Worm (Caenorhabditis elegans) whole organism, late embryonic: ENCODE data around the gene nhr-80.
A peak's percentile ranks its signal among the peaks of the same experiment; 100 is the strongest.

ENCODE experiments used
- F13H6.1 ChIP-seq: sonication (generic microtip); optimal IDR thresholded peaks from 2 replicates; lab custom pipeline; 2016; ENCODE audit warnings: missing genetic modification characterization, missing compliant biosample characterization
- T23F11.4 ChIP-seq: fragments of 200-800 bp; sonication (Bioruptor generic); optimal IDR thresholded peaks from 2 replicates; lab custom pipeline; 2018; ENCODE audit warnings: mild to moderate bottlenecking, missing genetic modification characterization, missing compliant biosample characterization
- ahr-1 ChIP-seq: sonication (generic microtip); optimal IDR thresholded peaks from 2 replicates; lab custom pipeline; 2016; ENCODE audit warnings: missing genetic modification characterization, missing compliant biosample characterization
- ceh-2 ChIP-seq: sonication (generic microtip); optimal IDR thresholded peaks from 2 replicates; lab custom pipeline; 2016; ENCODE audit warnings: missing genotype, missing genetic modification characterization, missing compliant biosample characterization
- ceh-22 ChIP-seq: sonication (generic microtip); optimal IDR thresholded peaks from 2 replicates; lab custom pipeline; 2017; ENCODE audit warnings: missing biosample characterization, missing genetic modification characterization
- ceh-30 ChIP-seq: fragments of 150-350 bp; optimal IDR thresholded peaks from 2 replicates; lab custom pipeline; 2014; ENCODE audit warnings: missing biosample characterization, missing genetic modification characterization
- ceh-31 ChIP-seq: sonication (generic microtip); optimal IDR thresholded peaks from 2 replicates; lab custom pipeline; 2016; ENCODE audit warnings: missing genetic modification characterization, missing compliant biosample characterization
- ceh-48 ChIP-seq: sonication (generic microtip); optimal IDR thresholded peaks from 2 replicates; lab custom pipeline; 2016; ENCODE audit warnings: missing genetic modification characterization, inconsistent platforms, missing compliant biosample characterization
- ceh-6 ChIP-seq: fragments of 200-800 bp; sonication (Bioruptor generic); optimal IDR thresholded peaks from 2 replicates; lab custom pipeline; 2018; ENCODE audit warnings: mild to moderate bottlenecking, missing genetic modification characterization, missing compliant biosample characterization
- ceh-9 ChIP-seq: sonication (generic microtip); optimal IDR thresholded peaks from 2 replicates; lab custom pipeline; 2016; ENCODE audit warnings: mild to moderate bottlenecking, missing genetic modification characterization, inconsistent platforms, missing compliant biosample characterization
- dmd-4 ChIP-seq: sonication (generic microtip); optimal IDR thresholded peaks from 2 replicates; lab custom pipeline; 2016; ENCODE audit warnings: borderline replicate concordance, missing genetic modification characterization, missing compliant biosample characterization
- elt-2 ChIP-seq: sonication (generic microtip); optimal IDR thresholded peaks from 2 replicates; lab custom pipeline; 2016; ENCODE audit warnings: missing genetic modification reagents, missing genetic modification characterization, missing compliant biosample characterization
- elt-4 ChIP-seq: sonication (generic microtip); optimal IDR thresholded peaks from 2 replicates; lab custom pipeline; 2016; ENCODE audit warnings: missing genetic modification characterization, missing compliant biosample characterization
- gmeb-2 ChIP-seq: sonication (generic microtip); optimal IDR thresholded peaks from 2 replicates; lab custom pipeline; 2016; ENCODE audit warnings: missing genetic modification characterization, inconsistent platforms, missing compliant biosample characterization
- hlh-13 ChIP-seq: fragments of 200-800 bp; sonication (Bioruptor generic); optimal IDR thresholded peaks from 2 replicates; lab custom pipeline; 2018; ENCODE audit warnings: mild to moderate bottlenecking, missing genetic modification characterization, missing compliant biosample characterization
- hlh-15 ChIP-seq: sonication (generic microtip); optimal IDR thresholded peaks from 2 replicates; lab custom pipeline; 2016; ENCODE audit warnings: missing genetic modification characterization, missing compliant biosample characterization
- hlh-6 ChIP-seq: sonication (generic microtip); optimal IDR thresholded peaks from 2 replicates; lab custom pipeline; 2016; ENCODE audit warnings: missing genotype, missing genetic modification characterization, missing compliant biosample characterization
- lin-11 ChIP-seq: fragments of 200-800 bp; sonication (Bioruptor generic); optimal IDR thresholded peaks from 2 replicates; lab custom pipeline; 2018; ENCODE audit warnings: mild to moderate bottlenecking, missing genetic modification characterization, missing compliant biosample characterization
- madf-2 ChIP-seq: sonication (generic microtip); optimal IDR thresholded peaks from 2 replicates; lab custom pipeline; 2017; ENCODE audit warnings: missing genetic modification characterization, missing compliant biosample characterization
- mec-3 ChIP-seq: sonication (generic microtip); optimal IDR thresholded peaks from 2 replicates; lab custom pipeline; 2016; ENCODE audit warnings: borderline replicate concordance, missing genetic modification characterization, missing compliant biosample characterization
- nfya-1 ChIP-seq: sonication (generic microtip); optimal IDR thresholded peaks from 2 replicates; lab custom pipeline; 2017; ENCODE audit warnings: missing genetic modification characterization, mild to moderate bottlenecking, missing compliant biosample characterization, antibody characterized with exemption, moderate library complexity
- nhr-11 ChIP-seq: fragments of 150-350 bp; optimal IDR thresholded peaks from 2 replicates; lab custom pipeline; 2014; ENCODE audit warnings: missing biosample characterization, missing genetic modification characterization
- nhr-232 ChIP-seq: sonication (generic microtip); optimal IDR thresholded peaks from 2 replicates; lab custom pipeline; 2016; ENCODE audit warnings: missing genetic modification characterization, missing compliant biosample characterization
- npax-4 ChIP-seq: sonication (generic microtip); optimal IDR thresholded peaks from 2 replicates; lab custom pipeline; 2016; ENCODE audit warnings: missing genetic modification characterization, missing compliant biosample characterization
- pag-3 ChIP-seq: sonication (generic microtip); optimal IDR thresholded peaks from 2 replicates; lab custom pipeline; 2016; ENCODE audit warnings: missing compliant biosample characterization, missing genetic modification characterization, borderline replicate concordance
- pat-9 ChIP-seq: fragments of 200-800 bp; sonication (Bioruptor generic); optimal IDR thresholded peaks from 2 replicates; lab custom pipeline; 2018; ENCODE audit warnings: mild to moderate bottlenecking, missing genetic modification characterization, moderate library complexity, missing compliant biosample characterization
- pha-4 ChIP-seq: fragments of 150-350 bp; optimal IDR thresholded peaks from 2 replicates; lab custom pipeline; 2018; ENCODE audit warnings: missing biosample characterization, missing genetic modification reagents, missing genetic modification characterization
- pros-1 ChIP-seq: fragments of 150-350 bp; optimal IDR thresholded peaks from 2 replicates; lab custom pipeline; 2014; ENCODE audit warnings: missing biosample characterization, missing genetic modification reagents, missing genetic modification characterization
- sox-4 ChIP-seq: sonication (generic microtip); optimal IDR thresholded peaks from 2 replicates; lab custom pipeline; 2017; ENCODE audit warnings: mild to moderate bottlenecking, missing genetic modification characterization, inconsistent platforms, missing compliant biosample characterization
- tbx-2 ChIP-seq: sonication (generic microtip); optimal IDR thresholded peaks from 2 replicates; lab custom pipeline; 2016; ENCODE audit warnings: missing genetic modification characterization, missing compliant biosample characterization
- tbx-7 ChIP-seq: sonication (generic microtip); optimal IDR thresholded peaks from 2 replicates; lab custom pipeline; 2016; ENCODE audit warnings: missing genotype, missing genetic modification characterization, missing compliant biosample characterization
- ttx-3 ChIP-seq: sonication (generic microtip); optimal IDR thresholded peaks from 2 replicates; lab custom pipeline; 2016; ENCODE audit warnings: missing genetic modification reagents, missing genetic modification characterization, missing compliant biosample characterization
- unc-3 ChIP-seq, 2 experiments: fragments of 200-800 bp in 1 of 2; sonication (Bioruptor generic) in 1 of 2; sonication (generic microtip) in 1 of 2; conservative IDR thresholded peaks in 1 of 2; optimal IDR thresholded peaks in 1 of 2; 2 replicates each; pipeline versions ENCODE4 v1.3.6 to Lab custom; 2016 to 2022; ENCODE audit warnings: missing compliant biosample characterization in 2 of 2, missing genetic modification characterization in 2 of 2, missing genetic modification reagents in 1 of 2
- unc-55 ChIP-seq: sonication (generic microtip); optimal IDR thresholded peaks from 2 replicates; lab custom pipeline; 2017; ENCODE audit warnings: missing biosample characterization, missing genetic modification reagents, missing genetic modification characterization
- unc-86 ChIP-seq: sonication (generic microtip); optimal IDR thresholded peaks from 2 replicates; lab custom pipeline; 2016; ENCODE audit warnings: missing genetic modification characterization, missing compliant biosample characterization
- zip-5 ChIP-seq: sonication (generic microtip); optimal IDR thresholded peaks from 2 replicates; lab custom pipeline; 2016; ENCODE audit warnings: missing genetic modification characterization, missing compliant biosample characterization
- ztf-16 ChIP-seq: sonication (generic microtip); optimal IDR thresholded peaks from 2 replicates; lab custom pipeline; 2017; ENCODE audit warnings: missing genetic modification characterization, missing compliant biosample characterization

nhr-80 gene

DNA sequence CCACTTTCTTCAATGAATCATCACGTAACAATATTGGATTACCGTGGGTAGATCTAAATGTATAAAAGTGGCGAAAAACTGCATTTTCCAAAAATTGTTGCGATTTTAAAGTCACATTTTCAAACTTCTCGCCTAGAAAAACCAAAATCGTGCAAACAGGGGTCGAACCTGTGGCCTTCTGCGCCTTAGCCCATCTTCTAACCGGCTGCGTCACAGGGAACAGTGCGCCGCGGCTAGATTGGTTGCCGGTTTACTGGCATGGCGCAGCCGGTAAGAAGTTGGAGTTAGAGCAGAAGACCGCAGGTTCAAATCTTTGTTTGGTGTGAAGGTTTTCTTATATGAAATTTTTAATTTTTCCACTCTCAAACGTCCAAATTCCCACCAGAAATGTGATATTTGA lies 34.4 kb upstream of the nhr-80 start:
- TF ChIP-seq ttx-3 (no peak), elt-2 (tag; lab: Kevin White, UChicago) (no peak), hlh-15 (tag; lab: Kevin White, UChicago) (no peak), unc-3 (GFP tag; conservative IDR thresholded peaks at IDR 0.05; lab: Robert Waterston, UW) (no peak), unc-3 (tag; optimal IDR thresholded peaks at IDR 0.05; lab: Kevin White, UChicago) (no peak), zip-5 (tag; lab: Kevin White, UChicago) (no peak), hlh-6 (no peak), ceh-2 (no peak), nfya-1 (no peak), F13H6.1 (tag; lab: Kevin White, UChicago) (no peak), nhr-232 (no peak), gmeb-2 (tag; lab: Kevin White, UChicago) (no peak), ceh-48 (tag; lab: Kevin White, UChicago) (no peak)

DNA sequence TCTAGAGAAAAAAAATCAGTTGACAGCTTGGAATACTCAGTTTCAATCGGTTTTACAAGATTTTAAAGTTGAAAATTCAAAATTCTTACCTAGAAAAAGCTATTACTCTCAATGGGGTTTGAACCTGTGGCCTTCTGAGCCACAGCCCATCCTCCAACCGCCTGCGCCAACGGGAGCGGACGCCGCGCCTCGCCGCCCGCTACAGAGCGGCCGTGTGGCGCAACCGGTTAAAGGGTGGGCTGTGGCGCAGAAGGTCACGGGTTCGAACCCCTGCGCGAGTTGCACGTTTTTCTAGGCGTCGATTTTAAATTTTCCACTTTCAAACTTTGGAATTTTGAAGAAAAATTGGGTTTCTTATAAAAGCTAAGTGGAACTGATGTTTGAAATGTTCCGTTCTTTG lies 33.7 kb upstream of the nhr-80 start:
- no peak for TF ChIP-seq nhr-11
- peak; percentile 24 for TF ChIP-seq unc-86 (tag; lab: Kevin White, UChicago)

- TF ChIP-seq nhr-11 = no peak
- no peak for TF ChIP-seq ceh-31 (tag; lab: Kevin White, UChicago)
- no peak for TF ChIP-seq hlh-13 (GFP tag; lab: Kevin White, UChicago)
- TF ChIP-seq unc-3 (GFP tag; conservative IDR thresholded peaks at IDR 0.05; lab: Robert Waterston, UW) = no peak
- no peak for TF ChIP-seq unc-3 (tag; optimal IDR thresholded peaks at IDR 0.05; lab: Kevin White, UChicago)
- no peak for TF ChIP-seq madf-2
- no peak for TF ChIP-seq unc-55 (GFP tag; lab: Kevin White, UChicago)
- no peak for TF ChIP-seq pha-4 (tag; lab: Kevin White, UChicago)
- no peak for TF ChIP-seq ceh-6 (GFP tag; lab: Kevin White, UChicago)
- TF ChIP-seq pat-9 (tag; lab: Kevin White, UChicago) = no peak
- TF ChIP-seq ceh-30 (tag; lab: Kevin White, UChicago) = no peak
- no peak for TF ChIP-seq lin-11
- no peak for TF ChIP-seq hlh-15 (tag; lab: Kevin White, UChicago)
- TF ChIP-seq npax-4 (tag; lab: Kevin White, UChicago) = no peak
- no peak for TF ChIP-seq ahr-1 (tag; lab: Kevin White, UChicago)
- TF ChIP-seq ceh-22 (tag; lab: Kevin White, UChicago) = no peak
- no peak for TF ChIP-seq T23F11.4 (GFP tag; lab: Kevin White, UChicago)
- TF ChIP-seq elt-4 = no peak
- TF ChIP-seq tbx-2 (tag; lab: Kevin White, UChicago) = no peak
These were observed 28.1 kb upstream of the nhr-80 start for ce11 chrIII:42725-43124.

ce11 chrIII:41484-41883 lies 26.8 kb upstream of the nhr-80 start:
- TF ChIP-seq ztf-16 (tag; lab: Kevin White, UChicago) (no peak), mec-3 (tag; lab: Kevin White, UChicago) (no peak), unc-86 (tag; lab: Kevin White, UChicago) (no peak), ceh-22 (tag; lab: Kevin White, UChicago) (no peak), F13H6.1 (tag; lab: Kevin White, UChicago) (no peak), dmd-4 (no peak), tbx-7 (tag; lab: Kevin White, UChicago) (no peak), pag-3 (tag; lab: Kevin White, UChicago) (no peak)

DNA sequence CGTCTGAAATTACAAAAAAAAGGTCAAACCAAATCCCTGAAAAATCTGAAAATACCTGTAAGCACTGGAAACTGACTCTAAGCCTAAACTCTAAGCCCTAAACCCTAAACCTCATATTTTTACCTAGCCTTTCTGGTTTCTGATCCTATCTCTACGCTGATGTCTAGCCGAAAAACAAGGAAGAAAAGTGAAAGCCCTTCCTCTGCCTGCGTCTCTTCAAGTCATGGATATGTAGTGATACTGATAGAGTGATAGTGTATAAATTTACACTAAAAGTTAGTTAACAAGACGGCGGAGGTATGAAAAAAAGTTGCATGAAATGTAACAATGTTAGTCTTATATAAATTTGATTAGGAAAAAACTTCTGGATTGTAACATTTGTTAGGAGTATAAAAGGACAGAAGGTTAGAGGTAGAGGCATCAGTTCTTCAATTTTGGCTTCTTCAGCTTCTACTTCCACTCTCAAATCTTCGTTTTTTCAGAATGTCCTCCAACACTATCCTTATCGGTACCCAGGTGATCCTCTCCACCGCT lies 26.0 kb upstream of the nhr-80 start, which contains the start of gene col-88:
Gene col-88 (plus strand): TSS at position 484 of the 534 bp plus-strand sequence.
- TF ChIP-seq unc-86 (tag; lab: Kevin White, UChicago) (no peak), tbx-2 (tag; lab: Kevin White, UChicago) (no peak), ceh-6 (GFP tag; lab: Kevin White, UChicago) (no peak), ahr-1 (tag; lab: Kevin White, UChicago) (no peak), sox-4 (tag; lab: Kevin White, UChicago) (no peak), ztf-16 (tag; lab: Kevin White, UChicago) (no peak), ceh-9 (tag; lab: Kevin White, UChicago) (no peak), hlh-15 (tag; lab: Kevin White, UChicago) (no peak), pros-1 (tag; lab: Kevin White, UChicago) (no peak), ceh-2 (no peak)
